Fruit fly (Drosophila melanogaster) whole organism, adult: ENCODE results near the gene janA.

Experiments
- CG11617 ChIP-seq: fragments of 200-800 bp; sonication (Bioruptor generic); optimal IDR thresholded peaks from 2 replicates; lab custom pipeline; 2017; ENCODE audit warnings: mild to moderate bottlenecking, missing biosample characterization, missing genetic modification reagents, missing genetic modification characterization
- CG12768 ChIP-seq: fragments of 200-800 bp; sonication (Bioruptor generic); optimal IDR thresholded peaks from 2 replicates; lab custom pipeline; 2017; ENCODE audit warnings: missing biosample characterization, missing genetic modification characterization, mild to moderate bottlenecking, moderate library complexity, missing genetic modification reagents
- CG14711 ChIP-seq: fragments of 200-800 bp; sonication (Bioruptor generic); optimal IDR thresholded peaks from 2 replicates; lab custom pipeline; 2018; ENCODE audit warnings: missing biosample characterization, mild to moderate bottlenecking, missing genetic modification characterization, moderate library complexity
- CG1620 ChIP-seq: fragments of 200-800 bp; sonication (Bioruptor generic); optimal IDR thresholded peaks from 2 replicates; lab custom pipeline; 2016; ENCODE audit warnings: missing biosample characterization, missing genetic modification characterization
- CG33017 ChIP-seq: fragments of 200-800 bp; sonication (Bioruptor generic); optimal IDR thresholded peaks from 2 replicates; lab custom pipeline; 2018; ENCODE audit warnings: missing biosample characterization, mild to moderate bottlenecking, missing genetic modification characterization, moderate library complexity
- CG5204 ChIP-seq: fragments of 200-800 bp; sonication (Bioruptor generic); optimal IDR thresholded peaks from 2 replicates; lab custom pipeline; 2016; ENCODE audit warnings: missing biosample characterization, missing genetic modification characterization
- CG7045 ChIP-seq: fragments of 200-800 bp; sonication (Bioruptor generic); optimal IDR thresholded peaks from 2 replicates; lab custom pipeline; 2017; ENCODE audit warnings: missing biosample characterization, mild to moderate bottlenecking, missing genetic modification characterization
- CG7101 ChIP-seq: fragments of 200-800 bp; sonication (Bioruptor generic); optimal IDR thresholded peaks from 2 replicates; lab custom pipeline; 2018; ENCODE audit warnings: missing biosample characterization, mild to moderate bottlenecking, missing genetic modification characterization, moderate library complexity
- Clk ChIP-seq: fragments of 200-800 bp; sonication (Bioruptor generic); optimal IDR thresholded peaks from 2 replicates; lab custom pipeline; 2017; ENCODE audit warnings: missing biosample characterization, missing genetic modification characterization
- Crg-1 ChIP-seq: fragments of 200-800 bp; sonication (Bioruptor generic); optimal IDR thresholded peaks from 2 replicates; lab custom pipeline; 2016; ENCODE audit warnings: missing biosample characterization, missing genetic modification characterization
- Hr96 ChIP-seq: fragments of 200-800 bp; sonication (Bioruptor generic); optimal IDR thresholded peaks from 2 replicates; lab custom pipeline; 2016; ENCODE audit warnings: missing biosample characterization, missing genetic modification characterization
- Mnt ChIP-seq: fragments of 200-800 bp; sonication (Bioruptor generic); optimal IDR thresholded peaks from 2 replicates; lab custom pipeline; 2016; ENCODE audit warnings: missing biosample characterization, mild to moderate bottlenecking, missing genetic modification characterization
- bab1 ChIP-seq: fragments of 200-800 bp; sonication (Bioruptor generic); optimal IDR thresholded peaks from 3 replicates; lab custom pipeline; 2019; ENCODE audit warnings: missing biosample characterization, mild to moderate bottlenecking, missing genetic modification characterization, moderate library complexity
- cic ChIP-seq: fragments of 200-800 bp; sonication (Bioruptor generic); optimal IDR thresholded peaks from 2 replicates; lab custom pipeline; 2017; ENCODE audit warnings: missing biosample characterization, mild to moderate bottlenecking, missing genetic modification characterization, moderate library complexity
- cnc ChIP-seq, 2 experiments: fragments of >200 bp; optimal IDR thresholded peaks; 2 replicates each; lab custom pipeline; 2017
- kay ChIP-seq: fragments of 200-800 bp; sonication (Bioruptor generic); peaks from one replicate; lab custom pipeline; 2016; ENCODE audit warnings: missing biosample characterization, missing genetic modification characterization, borderline replicate concordance
- ovo ChIP-seq: fragments of 200-800 bp; sonication (Bioruptor generic); optimal IDR thresholded peaks from 2 replicates; lab custom pipeline; 2016; ENCODE audit warnings: missing biosample characterization, missing genetic modification characterization
- pad ChIP-seq: fragments of 200-800 bp; sonication (Bioruptor generic); optimal IDR thresholded peaks from 3 replicates; lab custom pipeline; 2017; ENCODE audit warnings: missing biosample characterization, missing genetic modification characterization, mild to moderate bottlenecking, moderate library complexity, missing genetic modification reagents
- tj ChIP-seq: fragments of 200-800 bp; sonication (Bioruptor generic); optimal IDR thresholded peaks from 3 replicates; lab custom pipeline; 2017; ENCODE audit warnings: missing biosample characterization, mild to moderate bottlenecking, missing genetic modification characterization, moderate library complexity
- toe ChIP-seq: fragments of 200-800 bp; sonication (Bioruptor generic); optimal IDR thresholded peaks from 2 replicates; lab custom pipeline; 2016; ENCODE audit warnings: missing biosample characterization, missing genetic modification characterization

The janA gene

dm6 chr3R:30056592-30057135, 17.3 kb upstream of the janA start, which contains the start of the genes CG7950 and Rpp14a:
Gene CG7950, plus strand, starts transcription at chr3R:30056859.
Gene Rpp14a, plus strand, starts transcription at chr3R:30056859.
- peak; percentile 73 for TF ChIP-seq Crg-1 (GFP tag; lab: Kevin White, UChicago)
- TF ChIP-seq CG5204 (GFP tag; lab: Kevin White, UChicago), result no peak
- peak; percentile 92 for TF ChIP-seq bab1
- no peak for TF ChIP-seq cnc (optimal IDR thresholded peaks at IDR 0.05; lab: Kevin White, UChicago)
- TF ChIP-seq CG33017, result peak; percentile 84
- peak; percentile 70 for TF ChIP-seq CG7045 (GFP tag; lab: Kevin White, UChicago)
- TF ChIP-seq CG14711, result peak; percentile 83
- TF ChIP-seq kay (GFP tag; lab: Kevin White, UChicago), result no peak
- peak; percentile 87 for TF ChIP-seq toe (GFP tag; lab: Kevin White, UChicago)
- TF ChIP-seq CG7101 (tag; lab: Kevin White, UChicago), result peak; percentile 91
- TF ChIP-seq ovo (GFP tag; lab: Kevin White, UChicago), result peak; percentile 71
- TF ChIP-seq CG12768, result peak; percentile 73
- peak; percentile 65 for TF ChIP-seq pad
- peak; percentile 90 for TF ChIP-seq CG11617 (GFP tag; lab: Kevin White, UChicago)
- TF ChIP-seq cic, result peak; percentile 40
- peak; percentile 93 for TF ChIP-seq Mnt (GFP tag; lab: Kevin White, UChicago)
- TF ChIP-seq tj (GFP tag; lab: Kevin White, UChicago), result peak; percentile 73
- peak; percentile 62 for TF ChIP-seq Clk (GFP tag; lab: Kevin White, UChicago)
- no peak for TF ChIP-seq Hr96 (GFP tag; lab: Kevin White, UChicago)
- peak; percentile 96 for TF ChIP-seq CG1620 (GFP tag; lab: Kevin White, UChicago)

- TF ChIP-seq toe (GFP tag; lab: Kevin White, UChicago), result no peak
- TF ChIP-seq bab1, result peak; percentile 18
- no peak for TF ChIP-seq cic
- peak; percentile 62 for TF ChIP-seq CG1620 (GFP tag; lab: Kevin White, UChicago)
- TF ChIP-seq Clk (GFP tag; lab: Kevin White, UChicago), result no peak
- no peak for TF ChIP-seq ovo (GFP tag; lab: Kevin White, UChicago)
- no peak for TF ChIP-seq Mnt (GFP tag; lab: Kevin White, UChicago)
- TF ChIP-seq CG14711, result peak; percentile 22
- TF ChIP-seq Hr96 (GFP tag; lab: Kevin White, UChicago), result no peak
- TF ChIP-seq CG5204 (GFP tag; lab: Kevin White, UChicago), result no peak
- TF ChIP-seq CG33017, result no peak
- TF ChIP-seq CG12768, result no peak
- TF ChIP-seq CG7045 (GFP tag; lab: Kevin White, UChicago), result no peak
- TF ChIP-seq CG7101 (tag; lab: Kevin White, UChicago), result peak; percentile 42
- TF ChIP-seq tj (GFP tag; lab: Kevin White, UChicago), result no peak
- TF ChIP-seq pad, result no peak
- no peak for TF ChIP-seq kay (GFP tag; lab: Kevin White, UChicago)
Observed at dm6 chr3R:30055915-30056544, 16.7 kb upstream of the janA start, which contains the start of the genes Rpp14b and spn-A. Gene Rpp14b, plus strand, starts transcription at chr3R:30055957. Gene spn-A, minus strand, starts transcription at chr3R:30056037.

- TF ChIP-seq CG14711, result no peak
- peak; percentile 24 for TF ChIP-seq Mnt (GFP tag; lab: Kevin White, UChicago)
- no peak for TF ChIP-seq CG5204 (GFP tag; lab: Kevin White, UChicago)
- TF ChIP-seq Clk (GFP tag; lab: Kevin White, UChicago), result no peak
- peak; percentile 40 for TF ChIP-seq cic
- TF ChIP-seq tj (GFP tag; lab: Kevin White, UChicago), result peak; percentile 80
- peak; percentile 46 for TF ChIP-seq CG1620 (GFP tag; lab: Kevin White, UChicago)
- no peak for TF ChIP-seq CG33017
- no peak for TF ChIP-seq CG12768
- TF ChIP-seq pad, result no peak
- TF ChIP-seq CG7101 (tag; lab: Kevin White, UChicago), result peak; percentile 43
- TF ChIP-seq ovo (GFP tag; lab: Kevin White, UChicago), result peak; percentile 26
- no peak for TF ChIP-seq cnc (optimal IDR thresholded peaks at IDR 0.05; lab: Kevin White, UChicago)
- peak; percentile 71 for TF ChIP-seq bab1
- TF ChIP-seq Hr96 (GFP tag; lab: Kevin White, UChicago), result no peak
- TF ChIP-seq CG11617 (GFP tag; lab: Kevin White, UChicago), result no peak
- no peak for TF ChIP-seq toe (GFP tag; lab: Kevin White, UChicago)
- no peak for TF ChIP-seq CG7045 (GFP tag; lab: Kevin White, UChicago)
- TF ChIP-seq Crg-1 (GFP tag; lab: Kevin White, UChicago), result no peak
- no peak for TF ChIP-seq kay (GFP tag; lab: Kevin White, UChicago)
Observed at dm6 chr3R:30052455-30053046, 13.2 kb upstream of the janA start, which contains the start of gene Jasper. Gene Jasper, plus strand, starts transcription at chr3R:30052514.

- TF ChIP-seq CG5204 (GFP tag; lab: Kevin White, UChicago) (no peak), CG14711 (no peak), bab1 (no peak), CG33017 (no peak), Crg-1 (GFP tag; lab: Kevin White, UChicago) (no peak), kay (GFP tag; lab: Kevin White, UChicago) (no peak), CG7101 (tag; lab: Kevin White, UChicago) (no peak), tj (GFP tag; lab: Kevin White, UChicago) (no peak), cnc (optimal IDR thresholded peaks at IDR 0.05; lab: Kevin White, UChicago) (no peak), ovo (GFP tag; lab: Kevin White, UChicago) (no peak), toe (GFP tag; lab: Kevin White, UChicago) (no peak), pad (no peak)
Observed at dm6 chr3R:30051933-30052332, 12.6 kb upstream of the janA start, which contains the start of gene CG15528. Gene CG15528, minus strand, starts transcription at chr3R:30052112.

- TF ChIP-seq Crg-1 (GFP tag; lab: Kevin White, UChicago) (no peak), Clk (GFP tag; lab: Kevin White, UChicago) (no peak), toe (GFP tag; lab: Kevin White, UChicago) (no peak), ovo (GFP tag; lab: Kevin White, UChicago) (no peak), Hr96 (GFP tag; lab: Kevin White, UChicago) (no peak), CG14711 (no peak), CG11617 (GFP tag; lab: Kevin White, UChicago) (no peak), pad (no peak), cnc (optimal IDR thresholded peaks at IDR 0.05; lab: Kevin White, UChicago) (no peak), tj (GFP tag; lab: Kevin White, UChicago) (no peak), cic (no peak), Mnt (GFP tag; lab: Kevin White, UChicago) (no peak), CG12768 (no peak), CG5204 (GFP tag; lab: Kevin White, UChicago) (no peak), CG33017 (no peak), CG1620 (GFP tag; lab: Kevin White, UChicago) (no peak), kay (GFP tag; lab: Kevin White, UChicago) (no peak), bab1 (no peak), CG7101 (tag; lab: Kevin White, UChicago) (no peak), CG7045 (GFP tag; lab: Kevin White, UChicago) (no peak)
Observed at dm6 chr3R:30050448-30050847, 11.1 kb upstream of the janA start.
